Worm (Caenorhabditis elegans) whole organism, L3 larva: ENCODE results near the gene fkb-3.
A peak's percentile ranks its signal among the peaks of the same experiment; 100 is the strongest.

Experiments
- aly-2 ChIP-seq: fragments of 150-350 bp; optimal IDR thresholded peaks from 2 replicates; lab custom pipeline; 2014; ENCODE audit warnings: missing biosample characterization, missing genetic modification characterization
- ceh-28 ChIP-seq: fragments of 150-350 bp; optimal IDR thresholded peaks from 2 replicates; lab custom pipeline; 2014; ENCODE audit warnings: missing biosample characterization, missing genetic modification reagents, missing genetic modification characterization
- ceh-9 ChIP-seq: sonication (generic microtip); optimal IDR thresholded peaks from 2 replicates; lab custom pipeline; 2018; ENCODE audit warnings: missing biosample characterization, missing genetic modification characterization
- daf-12 ChIP-seq: fragments of 150-350 bp; optimal IDR thresholded peaks from 2 replicates; lab custom pipeline; 2014; ENCODE audit warnings: missing biosample characterization, missing genetic modification reagents, missing genetic modification characterization
- egl-5 ChIP-seq: fragments of 150-350 bp; optimal IDR thresholded peaks from 2 replicates; lab custom pipeline; 2017; ENCODE audit warnings: missing biosample characterization, missing genetic modification reagents, missing genetic modification characterization, inconsistent platforms
- elt-2 ChIP-seq: sonication (generic microtip); optimal IDR thresholded peaks from 2 replicates; lab custom pipeline; 2016; ENCODE audit warnings: missing genetic modification reagents, mild to moderate bottlenecking, missing genetic modification characterization, missing compliant biosample characterization
- elt-3 ChIP-seq, 3 experiments: fragments of 150-350 bp in 1 of 3; sonication (generic microtip) in 2 of 3; optimal IDR thresholded peaks; 2 replicates in 2 of 3; 4 replicates in 1 of 3; lab custom pipeline; 2014 to 2017; ENCODE audit warnings: missing biosample characterization in 3 of 3, missing genetic modification characterization in 3 of 3
- eor-1 ChIP-seq, 2 experiments: fragments of 150-350 bp; optimal IDR thresholded peaks; 2 replicates each; lab custom pipeline; 2014 to 2018; ENCODE audit warnings: missing biosample characterization in 2 of 2, missing genetic modification characterization in 2 of 2
- fkh-10 ChIP-seq: sonication (generic microtip); optimal IDR thresholded peaks from 2 replicates; lab custom pipeline; 2017; ENCODE audit warnings: missing biosample characterization, missing genetic modification reagents, missing genetic modification characterization
- fkh-2 ChIP-seq: fragments of 150-350 bp; optimal IDR thresholded peaks from 2 replicates; lab custom pipeline; 2014; ENCODE audit warnings: missing biosample characterization, missing genetic modification reagents, missing genetic modification characterization
- fos-1 ChIP-seq: fragments of 150-350 bp; optimal IDR thresholded peaks from 2 replicates; lab custom pipeline; 2014; ENCODE audit warnings: missing biosample characterization, missing genetic modification characterization
- hmg-11 ChIP-seq: sonication (generic microtip); optimal IDR thresholded peaks from 2 replicates; lab custom pipeline; 2016; ENCODE audit warnings: missing genetic modification characterization, missing compliant biosample characterization
- lin-15B ChIP-seq: fragments of 150-350 bp; optimal IDR thresholded peaks from 2 replicates; lab custom pipeline; 2014; ENCODE audit warnings: missing biosample characterization, missing genetic modification characterization
- lin-39 ChIP-seq: fragments of 150-350 bp; optimal IDR thresholded peaks from 2 replicates; lab custom pipeline; 2018; ENCODE audit warnings: missing biosample characterization, missing genetic modification reagents, missing genetic modification characterization
- mdl-1 ChIP-seq: fragments of 150-350 bp; optimal IDR thresholded peaks from 2 replicates; lab custom pipeline; 2014; ENCODE audit warnings: missing biosample characterization, missing genetic modification characterization
- mml-1 ChIP-seq: fragments of 150-350 bp; sonication (generic microtip); optimal IDR thresholded peaks from 3 replicates; lab custom pipeline; 2014; ENCODE audit warnings: missing biosample characterization, missing genetic modification characterization
- nfya-1 ChIP-seq: sonication (generic microtip); optimal IDR thresholded peaks from 2 replicates; lab custom pipeline; 2017; ENCODE audit warnings: missing genetic modification characterization, mild to moderate bottlenecking, missing compliant biosample characterization, antibody characterized with exemption, moderate library complexity; ENCODE audit not compliant: insufficient read depth
- nhr-11 ChIP-seq: fragments of 150-350 bp; optimal IDR thresholded peaks from 2 replicates; lab custom pipeline; 2014; ENCODE audit warnings: missing biosample characterization, missing genetic modification characterization
- nhr-23 ChIP-seq: fragments of 150-350 bp; optimal IDR thresholded peaks from 2 replicates; lab custom pipeline; 2014; ENCODE audit warnings: missing biosample characterization, missing genetic modification reagents, missing genetic modification characterization
- nhr-237 ChIP-seq: fragments of 150-350 bp; optimal IDR thresholded peaks from 2 replicates; lab custom pipeline; 2014; ENCODE audit warnings: missing biosample characterization, missing genetic modification characterization
- nhr-25 ChIP-seq: sonication (generic microtip); optimal IDR thresholded peaks from 2 replicates; lab custom pipeline; 2017; ENCODE audit warnings: missing biosample characterization, missing genetic modification characterization
- nhr-28 ChIP-seq: fragments of 150-350 bp; optimal IDR thresholded peaks from 2 replicates; lab custom pipeline; 2014; ENCODE audit warnings: missing biosample characterization, missing genetic modification characterization
- nhr-76 ChIP-seq: fragments of 150-350 bp; sonication (generic microtip); optimal IDR thresholded peaks from 5 replicates; lab custom pipeline; 2014; ENCODE audit warnings: missing biosample characterization, missing genetic modification characterization
- nhr-77 ChIP-seq: fragments of 150-350 bp; optimal IDR thresholded peaks from 2 replicates; lab custom pipeline; 2014; ENCODE audit warnings: missing biosample characterization, missing genetic modification characterization
- pha-4 ChIP-seq: fragments of 150-350 bp; optimal IDR thresholded peaks from 2 replicates; lab custom pipeline; 2014; ENCODE audit warnings: missing biosample characterization, missing genetic modification reagents, missing genetic modification characterization
- pqm-1 ChIP-seq: fragments of 150-350 bp; optimal IDR thresholded peaks from 2 replicates; lab custom pipeline; 2017; ENCODE audit warnings: missing biosample characterization, missing genetic modification characterization, inconsistent platforms
- sea-2 ChIP-seq: fragments of 150-350 bp; sonication (generic microtip); optimal IDR thresholded peaks from 4 replicates; lab custom pipeline; 2014; ENCODE audit warnings: missing biosample characterization, missing genetic modification reagents, missing genetic modification characterization
- skn-1 ChIP-seq: fragments of 150-350 bp; optimal IDR thresholded peaks from 2 replicates; lab custom pipeline; 2014; ENCODE audit warnings: missing biosample characterization, missing genetic modification characterization
- snpc-4 ChIP-seq: fragments of 150-350 bp; optimal IDR thresholded peaks from 2 replicates; lab custom pipeline; 2014; ENCODE audit warnings: missing biosample characterization, missing genetic modification characterization
- tbx-2 ChIP-seq: sonication (generic microtip); optimal IDR thresholded peaks from 2 replicates; lab custom pipeline; 2016; ENCODE audit warnings: mild to moderate bottlenecking, missing genetic modification characterization, missing compliant biosample characterization
- unc-39 ChIP-seq: sonication (generic microtip); optimal IDR thresholded peaks from 4 replicates; lab custom pipeline; 2017; ENCODE audit warnings: missing biosample characterization, missing genetic modification characterization
- unc-62 ChIP-seq: fragments of 150-350 bp; sonication (generic microtip); optimal IDR thresholded peaks from 4 replicates; lab custom pipeline; 2014; ENCODE audit warnings: missing biosample characterization, missing genetic modification reagents, missing genetic modification characterization
- zag-1 ChIP-seq: fragments of 150-350 bp; optimal IDR thresholded peaks from 2 replicates; lab custom pipeline; 2014; ENCODE audit warnings: missing biosample characterization, missing genetic modification characterization
- ztf-4 ChIP-seq: fragments of 150-350 bp; optimal IDR thresholded peaks from 2 replicates; lab custom pipeline; 2014; ENCODE audit warnings: missing biosample characterization, missing genetic modification characterization

fkb-3 gene

ce11 chrV:7199077-7199476 is 25.9 kb upstream of the fkb-3 start:
- TF ChIP-seq ceh-28 (tag; lab: Kevin White, UChicago) (no peak), tbx-2 (tag; lab: Kevin White, UChicago) (no peak), ceh-9 (tag; lab: Kevin White, UChicago) (no peak)

DNA sequence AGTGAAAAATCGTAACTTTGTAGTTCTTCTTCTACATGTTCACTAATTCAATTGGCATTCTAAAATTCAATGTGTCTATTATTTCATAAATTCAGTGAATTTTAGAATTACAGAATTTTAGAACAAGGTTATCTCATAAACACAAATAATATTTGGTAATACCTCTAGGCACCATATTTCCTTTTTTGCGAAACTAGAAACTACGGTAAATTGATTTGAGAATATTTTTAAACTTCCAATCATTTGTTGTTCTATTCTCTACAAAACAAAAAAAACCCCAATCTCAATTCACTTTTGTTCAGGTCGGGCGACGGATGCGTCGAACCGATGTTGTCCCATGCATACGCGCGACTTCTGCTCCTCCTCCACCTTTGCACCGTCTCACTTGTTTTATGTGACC is 25.1 kb upstream of the fkb-3 start, which contains the start of gene F09G2.1:
TSS of gene F09G2.1 (plus strand) at position 301 of the 400 bp plus-strand sequence.
- no peak for TF ChIP-seq nhr-23 (tag; lab: Kevin White, UChicago)
- TF ChIP-seq pha-4 (tag; lab: Kevin White, UChicago), result no peak
- TF ChIP-seq lin-15B (tag; lab: Kevin White, UChicago), result no peak
- no peak for TF ChIP-seq mml-1 (tag; lab: Kevin White, UChicago)
- TF ChIP-seq aly-2, result no peak
- TF ChIP-seq tbx-2 (tag; lab: Kevin White, UChicago), result no peak
- TF ChIP-seq ceh-9 (tag; lab: Kevin White, UChicago), result no peak
- TF ChIP-seq fos-1 (tag; lab: Kevin White, UChicago), result no peak
- no peak for TF ChIP-seq nhr-237 (tag; lab: Kevin White, UChicago)
- TF ChIP-seq egl-5 (tag; lab: Kevin White, UChicago), result no peak
- TF ChIP-seq sea-2 (GFP tag; lab: Kevin White, UChicago), result no peak

- TF ChIP-seq elt-2 (no peak), zag-1 (tag; lab: Kevin White, UChicago) (no peak)
These were observed 23.7 kb upstream of the fkb-3 start for ce11 chrV:7201353-7201752.

- TF ChIP-seq nhr-25 (tag; lab: Kevin White, UChicago) (no peak), nhr-28 (tag; lab: Kevin White, UChicago) (no peak), unc-62 (GFP tag; lab: Kevin White, UChicago) (no peak)
These were observed 16.0 kb upstream of the fkb-3 start for ce11 chrV:7209001-7209400.

- no peak for TF ChIP-seq ztf-4
- TF ChIP-seq nhr-25 (tag; lab: Kevin White, UChicago), result no peak
- no peak for TF ChIP-seq fkh-10
- no peak for TF ChIP-seq nhr-76 (tag; lab: Kevin White, UChicago)
- TF ChIP-seq tbx-2 (tag; lab: Kevin White, UChicago), result no peak
- TF ChIP-seq mdl-1, result no peak
- TF ChIP-seq nhr-77 (tag; lab: Kevin White, UChicago), result no peak
These were observed 10.2 kb upstream of the fkb-3 start, which contains the start of gene soap-1 for ce11 chrV:7214802-7215201. TSS of gene soap-1 (minus strand) at chrV:7214902.

ce11 chrV:7216016-7216415 is 9.0 kb upstream of the fkb-3 start:
- TF ChIP-seq hmg-11 (tag; lab: Kevin White, UChicago) (peak; percentile 44), fkh-2 (no peak), lin-15B (tag; lab: Kevin White, UChicago) (peak; percentile 28), snpc-4 (tag; lab: Kevin White, UChicago) (peak; percentile 11), eor-1 (tag; optimal IDR thresholded peaks at IDR 0.05; lab: Kevin White, UChicago) (no peak), nhr-11 (tag; lab: Kevin White, UChicago) (no peak), nfya-1 (peak; percentile 46), lin-39 (peak; percentile 16)
- TF ChIP-seq, all 47 proteins: peak for 5

DNA sequence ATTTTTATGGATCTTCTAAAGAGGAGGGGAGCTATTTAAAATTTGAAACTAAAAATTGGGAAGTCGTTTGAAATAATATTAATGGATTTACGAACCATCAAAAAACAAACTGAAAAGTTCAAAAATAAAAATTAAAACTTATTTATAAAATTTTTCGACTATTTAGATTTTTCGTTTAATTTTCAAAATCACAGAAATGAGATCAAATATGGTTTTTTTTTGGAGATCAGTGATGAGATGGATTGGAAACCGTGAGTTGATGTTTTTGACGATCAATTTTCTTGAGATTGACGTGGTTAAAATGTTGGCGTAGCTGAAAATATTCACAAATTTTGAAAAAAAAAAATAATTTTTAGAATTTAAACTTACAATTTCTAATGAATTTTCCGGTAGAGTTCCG is 6.0 kb upstream of the fkb-3 start, which contains the start of gene C13F10.5:
TSS of gene C13F10.5 (minus strand) at position 101 of the 400 bp plus-strand sequence.
- TF ChIP-seq aly-2 (no peak), unc-62 (GFP tag; lab: Kevin White, UChicago) (no peak), nhr-23 (tag; lab: Kevin White, UChicago) (no peak), skn-1 (tag; lab: Kevin White, UChicago) (no peak), egl-5 (tag; lab: Kevin White, UChicago) (no peak), nhr-77 (tag; lab: Kevin White, UChicago) (no peak), unc-39 (tag; lab: Kevin White, UChicago) (no peak), elt-3 (tag; optimal IDR thresholded peaks at IDR 0.05; lab: Kevin White, UChicago) (no peak), daf-12 (tag; lab: Kevin White, UChicago) (no peak), snpc-4 (tag; lab: Kevin White, UChicago) (no peak), pqm-1 (tag; lab: Kevin White, UChicago) (no peak)
